Fruit fly (Drosophila melanogaster): ENCODE measurements around the gene CG10958.

DNA sequence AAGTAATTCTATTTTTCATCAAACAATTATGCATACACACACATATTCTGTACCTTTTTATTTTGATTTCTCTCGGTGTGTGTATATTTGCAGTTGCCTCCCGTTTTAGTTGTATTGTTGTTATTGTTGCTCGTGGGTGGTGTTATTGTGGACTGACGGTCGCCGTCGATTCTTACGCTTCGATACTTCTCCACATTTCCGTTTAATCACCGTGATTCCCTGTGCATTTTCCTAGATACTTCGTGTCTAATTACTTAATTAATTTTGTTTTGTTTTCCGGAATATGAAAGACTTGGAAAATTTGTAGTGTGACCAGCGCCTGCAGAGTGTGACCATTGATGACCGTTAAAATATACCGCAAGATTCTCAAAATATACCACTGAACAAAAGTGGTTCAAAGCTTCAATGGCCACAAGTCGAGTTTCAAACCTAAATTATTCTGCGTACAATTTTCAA is 38.3 kb upstream of the CG10958 start, which contains the start of gene UbcE2H:
- TF ChIP-seq brk (GFP tag; optimal IDR thresholded peaks at IDR 0.05) (no peak), CG9705 (GFP tag; optimal IDR thresholded peaks at IDR 0.05) (no peak), ey (GFP tag; optimal IDR thresholded peaks at IDR 0.05) (no peak), fru (GFP tag; optimal IDR thresholded peaks at IDR 0.05) (peak; percentile 16), dl (GFP tag; optimal IDR thresholded peaks at IDR 0.05; ENCODE audit: insufficient read depth in 1 of 2, partially characterized antibody in 2 of 2) (no peak), dsf (GFP tag; optimal IDR thresholded peaks at IDR 0.05; ENCODE audit: borderline replicate concordance) (no peak), sage (GFP tag; optimal IDR thresholded peaks at IDR 0.05) (no peak), jim (GFP tag; optimal IDR thresholded peaks at IDR 0.05) (no peak), Sp1 (GFP tag; optimal IDR thresholded peaks at IDR 0.05) (no peak), tai (GFP tag; optimal IDR thresholded peaks at IDR 0.05) (no peak), OdsH (GFP tag; optimal IDR thresholded peaks at IDR 0.05) (no peak)

Measured in whole organism, wandering third instar larva.